Worm (Caenorhabditis elegans) whole organism, L2 larva: ENCODE measurements around the gene srh-127.

Source experiments
- C34F6.9 ChIP-seq: fragments of 150-350 bp; optimal IDR thresholded peaks from 2 replicates; lab custom pipeline; 2014; ENCODE audit warnings: missing biosample characterization, missing genetic modification characterization
- F13H6.1 ChIP-seq: sonication (generic microtip); optimal IDR thresholded peaks from 2 replicates; lab custom pipeline; 2016; ENCODE audit warnings: missing genetic modification characterization, missing compliant biosample characterization
- Y55F3AM.14 ChIP-seq: fragments of 200-800 bp; sonication (Bioruptor generic); optimal IDR thresholded peaks from 2 replicates; lab custom pipeline; 2018; ENCODE audit warnings: mild to moderate bottlenecking, missing genetic modification characterization, missing compliant biosample characterization
- ZK546.5 ChIP-seq: sonication (generic microtip); optimal IDR thresholded peaks from 2 replicates; lab custom pipeline; 2017; ENCODE audit warnings: missing biosample characterization, missing genetic modification characterization
- alr-1 ChIP-seq: fragments of 150-350 bp; optimal IDR thresholded peaks from 2 replicates; lab custom pipeline; 2014; ENCODE audit warnings: missing biosample characterization, missing genetic modification characterization
- ceh-16 ChIP-seq: fragments of 150-350 bp; optimal IDR thresholded peaks from 2 replicates; lab custom pipeline; 2014; ENCODE audit warnings: missing biosample characterization, missing genetic modification characterization
- ceh-82 ChIP-seq: fragments of 150-350 bp; optimal IDR thresholded peaks from 2 replicates; lab custom pipeline; 2014; ENCODE audit warnings: missing biosample characterization, missing genetic modification characterization
- crh-2 ChIP-seq: sonication (generic microtip); optimal IDR thresholded peaks from 2 replicates; lab custom pipeline; 2017; ENCODE audit warnings: missing biosample characterization, missing genetic modification characterization
- egl-27 ChIP-seq: sonication (generic microtip); optimal IDR thresholded peaks from 3 replicates; lab custom pipeline; 2017; ENCODE audit warnings: missing biosample characterization, missing genetic modification reagents, missing genetic modification characterization
- elt-1 ChIP-seq: fragments of 150-350 bp; optimal IDR thresholded peaks from 2 replicates; lab custom pipeline; 2014; ENCODE audit warnings: missing biosample characterization, missing genetic modification characterization
- fos-1 ChIP-seq: fragments of 150-350 bp; optimal IDR thresholded peaks from 2 replicates; lab custom pipeline; 2014; ENCODE audit warnings: missing biosample characterization, missing genetic modification characterization
- gmeb-1 ChIP-seq: fragments of 150-350 bp; optimal IDR thresholded peaks from 2 replicates; lab custom pipeline; 2014; ENCODE audit warnings: missing biosample characterization, missing genetic modification characterization
- lin-11 ChIP-seq: fragments of 150-350 bp; sonication (generic microtip); optimal IDR thresholded peaks from 2 replicates; lab custom pipeline; 2014; ENCODE audit warnings: missing biosample characterization, missing genetic modification characterization, inconsistent platforms, mixed read lengths
- lin-13 ChIP-seq: fragments of 150-350 bp; optimal IDR thresholded peaks from 2 replicates; lab custom pipeline; 2014; ENCODE audit warnings: missing biosample characterization, missing genetic modification reagents, missing genetic modification characterization
- mbf-1 ChIP-seq: sonication (generic microtip); optimal IDR thresholded peaks from 2 replicates; lab custom pipeline; 2017; ENCODE audit warnings: missing biosample characterization, missing genetic modification characterization
- mdl-1 ChIP-seq, 2 experiments: fragments of 150-350 bp in 1 of 2; sonication (generic microtip) in 1 of 2; optimal IDR thresholded peaks; 2 replicates each; lab custom pipeline; 2017; ENCODE audit warnings: missing biosample characterization in 2 of 2, missing genetic modification characterization in 2 of 2
- nhr-10 ChIP-seq: sonication (generic microtip); optimal IDR thresholded peaks from 2 replicates; lab custom pipeline; 2017; ENCODE audit warnings: missing biosample characterization, missing genetic modification characterization
- nhr-11 ChIP-seq: fragments of 150-350 bp; optimal IDR thresholded peaks from 2 replicates; lab custom pipeline; 2014; ENCODE audit warnings: missing biosample characterization, missing genetic modification characterization
- nhr-12 ChIP-seq: fragments of 150-350 bp; optimal IDR thresholded peaks from 2 replicates; lab custom pipeline; 2014; ENCODE audit warnings: missing biosample characterization, missing genetic modification characterization
- nhr-21 ChIP-seq: fragments of 150-350 bp; optimal IDR thresholded peaks from 2 replicates; lab custom pipeline; 2014; ENCODE audit warnings: missing biosample characterization, missing genetic modification characterization
- nhr-23 ChIP-seq: fragments of 150-350 bp; optimal IDR thresholded peaks from 2 replicates; lab custom pipeline; 2014; ENCODE audit warnings: missing biosample characterization, missing genetic modification reagents, missing genetic modification characterization
- nhr-237 ChIP-seq: fragments of 150-350 bp; optimal IDR thresholded peaks from 2 replicates; lab custom pipeline; 2014; ENCODE audit warnings: missing biosample characterization, missing genetic modification characterization
- nhr-25 ChIP-seq: fragments of 150-350 bp; sonication (generic microtip); optimal IDR thresholded peaks from 3 replicates; lab custom pipeline; 2014; ENCODE audit warnings: missing biosample characterization, missing genetic modification characterization
- nhr-6 ChIP-seq: fragments of 150-350 bp; optimal IDR thresholded peaks from 2 replicates; lab custom pipeline; 2014; ENCODE audit warnings: missing biosample characterization, missing genetic modification characterization
- nhr-77 ChIP-seq: fragments of 150-350 bp; optimal IDR thresholded peaks from 2 replicates; lab custom pipeline; 2014; ENCODE audit warnings: missing biosample characterization, missing genetic modification characterization
- peb-1 ChIP-seq: fragments of 150-350 bp; optimal IDR thresholded peaks from 2 replicates; lab custom pipeline; 2014; ENCODE audit warnings: missing biosample characterization, missing genetic modification characterization
- sma-3 ChIP-seq: sonication (generic microtip); optimal IDR thresholded peaks from 2 replicates; lab custom pipeline; 2016; ENCODE audit warnings: missing genetic modification reagents, missing genetic modification characterization, missing compliant biosample characterization
- sma-9 ChIP-seq, 2 experiments: fragments of 150-350 bp in 1 of 2; sonication (generic microtip) in 1 of 2; optimal IDR thresholded peaks; 2 replicates each; lab custom pipeline; 2014 to 2016; ENCODE audit warnings: missing genetic modification characterization in 2 of 2, mild to moderate bottlenecking in 1 of 2, missing biosample characterization in 1 of 2, missing compliant biosample characterization in 1 of 2, missing genetic modification reagents in 1 of 2, moderate library complexity in 1 of 2
- unc-39 ChIP-seq: fragments of 150-350 bp; optimal IDR thresholded peaks from 2 replicates; lab custom pipeline; 2014; ENCODE audit warnings: missing biosample characterization, missing genetic modification characterization
- unc-55 ChIP-seq: fragments of 150-350 bp; sonication (generic microtip); optimal IDR thresholded peaks from 3 replicates; lab custom pipeline; 2014; ENCODE audit warnings: missing biosample characterization, missing genetic modification reagents, missing genetic modification characterization
- unc-62 ChIP-seq: fragments of 150-350 bp; optimal IDR thresholded peaks from 2 replicates; lab custom pipeline; 2014; ENCODE audit warnings: missing biosample characterization, missing genetic modification reagents, missing genetic modification characterization
- zag-1 ChIP-seq: fragments of 150-350 bp; optimal IDR thresholded peaks from 2 replicates; lab custom pipeline; 2014; ENCODE audit warnings: missing biosample characterization, missing genetic modification characterization
- ztf-1 ChIP-seq: fragments of 200-800 bp; sonication (Bioruptor generic); conservative IDR thresholded peaks from 2 replicates; pipeline ENCODE4 v1.3.6; 2022; ENCODE audit warnings: missing genetic modification characterization, missing compliant biosample characterization
- ztf-11 ChIP-seq: sonication (generic microtip); optimal IDR thresholded peaks from 2 replicates; lab custom pipeline; 2017; ENCODE audit warnings: missing biosample characterization, missing genetic modification characterization

The srh-127 gene

DNA sequence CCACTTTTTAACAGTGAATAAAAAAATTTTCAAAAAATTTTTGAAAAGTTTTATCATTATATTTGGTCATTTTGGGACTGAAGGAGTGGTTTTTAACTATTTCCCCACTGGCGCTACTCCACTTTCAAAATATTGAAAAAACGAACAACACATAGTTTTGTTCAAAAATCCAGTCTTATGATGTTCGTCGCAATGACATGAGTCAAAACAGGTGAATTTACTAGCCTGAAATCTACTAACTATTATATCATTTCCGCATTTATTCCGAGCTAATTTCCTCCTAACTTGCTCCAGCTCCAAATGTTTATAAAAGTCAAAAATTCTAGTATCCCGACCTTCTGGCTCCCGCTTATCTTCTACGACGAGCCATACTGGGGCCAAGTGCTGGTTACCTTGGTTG lies 8.7 kb upstream of the srh-127 start, which contains the start of gene sre-24:
Gene sre-24 (plus strand): TSS at position 301 of the 400 bp plus-strand sequence.
- TF ChIP-seq lin-13 (GFP tag; lab: Kevin White, UChicago), result no peak
- TF ChIP-seq unc-55 (GFP tag; lab: Kevin White, UChicago), result no peak
- TF ChIP-seq fos-1 (tag; lab: Kevin White, UChicago), result no peak
- no peak for TF ChIP-seq egl-27 (tag; lab: Kevin White, UChicago)
- no peak for TF ChIP-seq nhr-237 (tag; lab: Kevin White, UChicago)
- no peak for TF ChIP-seq gmeb-1
- no peak for TF ChIP-seq ZK546.5 (tag; lab: Kevin White, UChicago)
- no peak for TF ChIP-seq C34F6.9 (tag; lab: Kevin White, UChicago)
- TF ChIP-seq ceh-16, result no peak
- no peak for TF ChIP-seq ztf-11 (tag; lab: Kevin White, UChicago)
- TF ChIP-seq nhr-23 (tag; lab: Kevin White, UChicago), result no peak

DNA sequence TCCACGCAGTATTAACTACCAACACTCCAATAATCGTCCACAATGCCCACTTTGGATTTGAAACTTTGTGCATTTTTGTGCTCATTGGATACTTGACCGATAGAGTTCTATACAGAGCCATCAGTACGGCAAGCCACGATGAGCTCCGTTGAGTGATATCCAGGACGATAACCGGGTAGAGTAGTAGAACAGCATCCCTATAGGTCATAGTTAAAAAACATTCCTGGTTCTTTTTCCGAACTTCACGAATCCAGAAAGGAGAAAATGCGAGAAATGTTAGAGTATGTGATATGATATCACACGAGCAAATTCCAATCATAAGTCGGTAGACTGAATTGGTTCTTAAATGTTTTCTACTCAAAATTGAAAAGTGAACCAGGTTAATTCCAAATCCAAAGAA lies 4.8 kb upstream of the srh-127 start:
- TF ChIP-seq alr-1 (tag; lab: Kevin White, UChicago) (no peak), ztf-11 (tag; lab: Kevin White, UChicago) (no peak), nhr-25 (tag; lab: Kevin White, UChicago) (no peak), fos-1 (tag; lab: Kevin White, UChicago) (no peak), unc-62 (GFP tag; lab: Kevin White, UChicago) (no peak), mdl-1 (tag; optimal IDR thresholded peaks at IDR 0.05; lab: Kevin White, UChicago) (no peak), nhr-6 (no peak), lin-11 (tag; lab: Kevin White, UChicago) (no peak), unc-55 (GFP tag; lab: Kevin White, UChicago) (no peak), crh-2 (tag; lab: Kevin White, UChicago) (no peak), nhr-12 (tag; lab: Kevin White, UChicago) (no peak)

- TF ChIP-seq nhr-11 (tag; lab: Kevin White, UChicago) (no peak), zag-1 (tag; lab: Kevin White, UChicago) (no peak), nhr-23 (tag; lab: Kevin White, UChicago) (no peak), alr-1 (tag; lab: Kevin White, UChicago) (no peak), ceh-82 (tag; lab: Kevin White, UChicago) (no peak), sma-3 (GFP tag; lab: Kevin White, UChicago) (no peak), nhr-10 (tag; lab: Kevin White, UChicago) (no peak), crh-2 (tag; lab: Kevin White, UChicago) (no peak), nhr-21 (tag; lab: Kevin White, UChicago) (no peak), nhr-25 (tag; lab: Kevin White, UChicago) (no peak), ztf-11 (tag; lab: Kevin White, UChicago) (no peak), nhr-77 (tag; lab: Kevin White, UChicago) (no peak), ztf-1 (GFP tag; lab: Robert Waterston, UW) (no peak), sma-9 (GFP tag; optimal IDR thresholded peaks at IDR 0.05; lab: Kevin White, UChicago) (no peak), sma-9 (tag; optimal IDR thresholded peaks at IDR 0.05; lab: Kevin White, UChicago) (no peak), gmeb-1 (no peak)
These were observed 4.4 kb upstream of the srh-127 start, which contains the start of gene srw-4 for ce11 chrV:2888681-2889080. Gene srw-4 (minus strand): TSS chrV:2888781.

- TF ChIP-seq C34F6.9 (tag; lab: Kevin White, UChicago) (no peak), alr-1 (tag; lab: Kevin White, UChicago) (no peak), gmeb-1 (no peak), zag-1 (tag; lab: Kevin White, UChicago) (no peak), nhr-25 (tag; lab: Kevin White, UChicago) (no peak), crh-2 (tag; lab: Kevin White, UChicago) (no peak), peb-1 (tag; lab: Kevin White, UChicago) (no peak), ZK546.5 (tag; lab: Kevin White, UChicago) (no peak), mdl-1 (tag; optimal IDR thresholded peaks at IDR 0.05; lab: Kevin White, UChicago) (no peak), nhr-237 (tag; lab: Kevin White, UChicago) (no peak), F13H6.1 (tag; lab: Kevin White, UChicago) (no peak), mbf-1 (no peak), elt-1 (no peak), nhr-21 (tag; lab: Kevin White, UChicago) (no peak), ztf-1 (GFP tag; lab: Robert Waterston, UW) (no peak), Y55F3AM.14 (no peak), unc-39 (tag; lab: Kevin White, UChicago) (no peak)
These were observed 1.1 kb upstream of the srh-127 start, which contains the start of gene F37B4.15 for ce11 chrV:2891927-2892326. Gene F37B4.15 (plus strand): TSS chrV:2892227.
